Worm (Caenorhabditis elegans): ENCODE results near the gene W09D6.4.

DNA sequence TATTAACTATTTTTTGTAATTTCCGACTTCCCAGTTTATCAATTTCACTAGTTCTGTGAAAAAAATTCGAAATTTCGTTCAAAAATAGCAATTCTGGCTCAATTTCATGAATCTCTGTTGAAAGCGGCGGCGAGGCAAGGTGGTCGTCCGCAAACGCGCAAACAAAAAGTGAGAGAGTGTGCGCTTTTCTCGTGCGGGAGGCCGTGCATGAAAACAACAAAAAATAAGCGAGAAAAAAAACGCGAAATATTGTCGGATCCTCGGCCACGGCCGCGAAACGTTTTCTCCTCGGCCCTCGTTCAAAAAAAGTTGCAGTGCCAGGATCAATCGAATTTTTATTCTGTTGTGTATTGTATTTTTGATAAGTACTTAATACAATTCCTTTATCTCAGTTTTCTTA, 33.2 kb downstream of the W09D6.4 start:
- TF ChIP-seq egl-27 (tag; optimal IDR thresholded peaks at IDR 0.05) (no peak), sea-2 (GFP tag; optimal IDR thresholded peaks at IDR 0.05) (no peak), nhr-76 (tag; optimal IDR thresholded peaks at IDR 0.05) (no peak), tbx-2 (tag; optimal IDR thresholded peaks at IDR 0.05) (no peak), unc-62 (GFP tag; optimal IDR thresholded peaks at IDR 0.05) (no peak), ceh-16 (tag; optimal IDR thresholded peaks at IDR 0.05) (no peak), lin-15B (tag; optimal IDR thresholded peaks at IDR 0.05) (peak; percentile 66)

Data from whole organism, L3 larva.